Fruit fly (Drosophila melanogaster) whole organism: ENCODE data around the gene ncm.

ENCODE experiments used
- CG8478 ChIP-seq: fragments of >200 bp; optimal IDR thresholded peaks from 2 replicates; lab custom pipeline; 2018; ENCODE audit warnings: inconsistent platforms
- Dll ChIP-seq: fragments of >200 bp; optimal IDR thresholded peaks from 2 replicates; lab custom pipeline; 2017
- pan ChIP-seq: fragments of >200 bp; optimal IDR thresholded peaks from 2 replicates; lab custom pipeline; 2017
- psq ChIP-seq: fragments of >200 bp; optimal IDR thresholded peaks from 2 replicates; lab custom pipeline; 2017
- usp ChIP-seq: fragments of >200 bp; optimal IDR thresholded peaks from 2 replicates; lab custom pipeline; 2017; ENCODE audit warnings: missing biosample characterization, missing genetic modification characterization, mixed read lengths

dm6 chr2L:18468010-18468409 lies 19.3 kb upstream of the ncm start:
- TF ChIP-seq psq (lab: Kevin White, UChicago) (no peak), CG8478 (no peak), pan (lab: Kevin White, UChicago) (no peak), usp (GFP tag; lab: Kevin White, UChicago) (no peak), Dll (lab: Kevin White, UChicago) (no peak)
